Fruit fly (Drosophila melanogaster): Measurements from ENCODE around the gene Srp54k.

The Srp54k gene

dm6 chr3L:5176071-5176470 lies 23.6 kb downstream of the Srp54k start:
- no peak for TF ChIP-seq noc (tag; optimal IDR thresholded peaks at IDR 0.05)

- TF ChIP-seq noc (tag; optimal IDR thresholded peaks at IDR 0.05) = peak; percentile 50
Measured at dm6 chr3L:5176789-5177188, 24.3 kb downstream of the Srp54k start.

dm6 chr3L:5178903-5179302 lies 26.4 kb downstream of the Srp54k start:
- TF ChIP-seq noc (tag; optimal IDR thresholded peaks at IDR 0.05) = no peak

- no peak for TF ChIP-seq noc (tag; optimal IDR thresholded peaks at IDR 0.05)
Measured at dm6 chr3L:5180179-5180578, 27.7 kb downstream of the Srp54k start.

dm6 chr3L:5180968-5181612 lies 28.6 kb downstream of the Srp54k start:
- TF ChIP-seq noc (tag; optimal IDR thresholded peaks at IDR 0.05) = no peak

dm6 chr3L:5182255-5182993 lies 29.9 kb downstream of the Srp54k start:
- TF ChIP-seq noc (tag; optimal IDR thresholded peaks at IDR 0.05) = no peak

dm6 chr3L:5182994-5183566 lies 30.6 kb downstream of the Srp54k start:
- peak; percentile 25 for TF ChIP-seq noc (tag; optimal IDR thresholded peaks at IDR 0.05)

- no peak for TF ChIP-seq noc (tag; optimal IDR thresholded peaks at IDR 0.05)
Measured at dm6 chr3L:5183662-5184061, 31.2 kb downstream of the Srp54k start.

dm6 chr3L:5184502-5184859 lies 32.0 kb downstream of the Srp54k start:
- no peak for TF ChIP-seq noc (tag; optimal IDR thresholded peaks at IDR 0.05)

- peak; percentile 63 for TF ChIP-seq noc (tag; optimal IDR thresholded peaks at IDR 0.05)
Measured at dm6 chr3L:5184860-5185639, 32.6 kb downstream of the Srp54k start.

- TF ChIP-seq noc (tag; optimal IDR thresholded peaks at IDR 0.05) = peak; percentile 88
Measured at dm6 chr3L:5186807-5187571, 34.5 kb downstream of the Srp54k start.

- TF ChIP-seq noc (tag; optimal IDR thresholded peaks at IDR 0.05) = no peak
Measured at dm6 chr3L:5187572-5187934, 35.1 kb downstream of the Srp54k start.

- TF ChIP-seq noc (tag; optimal IDR thresholded peaks at IDR 0.05) = peak; percentile 51
Measured at dm6 chr3L:5188402-5188801, 35.9 kb downstream of the Srp54k start.

- TF ChIP-seq noc (tag; optimal IDR thresholded peaks at IDR 0.05) = no peak
Measured at dm6 chr3L:5201767-5202166, 49.3 kb downstream of the Srp54k start.
